Fruit fly (Drosophila melanogaster): ENCODE results near the gene CG6707.

Gene CG6707

dm6 chr3L:9888630-9889130 is 9.7 kb downstream of the CG6707 start, which contains the start of the genes Taf2 and CalpB (continued):
- TF ChIP-seq chif (GFP tag; optimal IDR thresholded peaks at IDR 0.05) = peak in 1 of 2 experiments; percentile 34
- peak; percentile 52 for TF ChIP-seq CG2202 (tag; optimal IDR thresholded peaks at IDR 0.05)
- peak; percentile 79 for TF ChIP-seq Six4 (GFP tag; optimal IDR thresholded peaks at IDR 0.05)
- peak; percentile 61 for TF ChIP-seq CG14667 (GFP tag; IDR thresholded peaks at IDR 0.05)
- TF ChIP-seq fu2 (GFP tag; optimal IDR thresholded peaks at IDR 0.05) = peak; percentile 56
- peak; percentile 85 for TF ChIP-seq Hmr (GFP tag; optimal IDR thresholded peaks at IDR 0.05)
- TF ChIP-seq Dbx (GFP tag; IDR thresholded peaks at IDR 0.05) = peak; percentile 75; the same call in 2 of the 3 replicates
- TF ChIP-seq CG4328 (GFP tag; optimal IDR thresholded peaks at IDR 0.05) = peak; percentile 66
- TF ChIP-seq CG12155 (GFP tag; optimal IDR thresholded peaks at IDR 0.05) = peak; percentile 84
- TF ChIP-seq E2f2 (GFP tag; IDR thresholded peaks at IDR 0.05) = peak; percentile 54; the same call in 1 of the 2 replicates
- peak; percentile 74 for TF ChIP-seq CG15514 (GFP tag; optimal IDR thresholded peaks at IDR 0.05)
- peak; percentile 95 for TF ChIP-seq phol (tag; optimal IDR thresholded peaks at IDR 0.05)
- TF ChIP-seq CG3065 (GFP tag; optimal IDR thresholded peaks at IDR 0.05) = no peak
- peak; percentile 25; the same call in 1 of the 3 replicates for TF ChIP-seq knrl (GFP tag; IDR thresholded peaks at IDR 0.05; ENCODE audit: partially characterized antibody)
- TF ChIP-seq CG10274 (GFP tag; optimal IDR thresholded peaks at IDR 0.05) = no peak
- TF ChIP-seq sens-2 (GFP tag; IDR thresholded peaks at IDR 0.05) = no peak
- no peak; the same call in 2 of the 3 replicates for TF ChIP-seq CG16813 (GFP tag; IDR thresholded peaks at IDR 0.05; ENCODE audit: partially characterized antibody)
- peak; percentile 97 for TF ChIP-seq CG14710 (tag; optimal IDR thresholded peaks at IDR 0.05)
- TF ChIP-seq kni (GFP tag; optimal IDR thresholded peaks at IDR 0.05) = no peak
- TF ChIP-seq Trl (optimal IDR thresholded peaks at IDR 0.05) = no peak
- TF ChIP-seq Trl (GFP tag; optimal IDR thresholded peaks at IDR 0.05) = no peak
- peak; percentile 95 for TF ChIP-seq CG7839 (tag; optimal IDR thresholded peaks at IDR 0.05)
- no peak for TF ChIP-seq dati (GFP tag; IDR thresholded peaks at IDR 0.05)
- TF ChIP-seq ro (GFP tag; IDR thresholded peaks at IDR 0.05) = peak; percentile 51; the same call in 1 of the 2 replicates
- peak; percentile 73; the same call in 1 of the 2 replicates for TF ChIP-seq CG17328 (GFP tag; IDR thresholded peaks at IDR 0.05)
- peak; percentile 36 for TF ChIP-seq CG34376 (GFP tag; optimal IDR thresholded peaks at IDR 0.05)
- TF ChIP-seq MESR4 (GFP tag; optimal IDR thresholded peaks at IDR 0.05) = no peak
- peak; percentile 97 for TF ChIP-seq CG17385 (GFP tag; optimal IDR thresholded peaks at IDR 0.05)
- peak; percentile 85 for TF ChIP-seq CG1233 (GFP tag; optimal IDR thresholded peaks at IDR 0.05)
- TF ChIP-seq maf-S (GFP tag; optimal IDR thresholded peaks at IDR 0.05) = no peak
- no peak for TF ChIP-seq hb (GFP tag; IDR thresholded peaks at IDR 0.05; ENCODE audit: partially characterized antibody)
- TF ChIP-seq CG2129 (GFP tag; IDR thresholded peaks at IDR 0.05; ENCODE audit: partially characterized antibody) = no peak
- peak; percentile 72; the same call in 1 of the 2 replicates for TF ChIP-seq CG1024 (GFP tag; IDR thresholded peaks at IDR 0.05)
- TF ChIP-seq Blimp-1 (GFP tag; optimal IDR thresholded peaks at IDR 0.05) = peak; percentile 87
- TF ChIP-seq CG8478 (optimal IDR thresholded peaks at IDR 0.05) = no peak
- no peak for TF ChIP-seq CG10321 (GFP tag; IDR thresholded peaks at IDR 0.05)
- TF ChIP-seq zf30C (GFP tag; optimal IDR thresholded peaks at IDR 0.05) = no peak
- TF ChIP-seq CG4730 (GFP tag; IDR thresholded peaks at IDR 0.05) = peak; percentile 72
- 0 out of 3 replicates have a peak, but pooled peaks have one; percentile 28 for TF ChIP-seq Optix (GFP tag; IDR thresholded peaks at IDR 0.05)
- no peak for TF ChIP-seq eve (GFP tag; optimal IDR thresholded peaks at IDR 0.05)
- TF ChIP-seq Abd-B (GFP tag; optimal IDR thresholded peaks at IDR 0.05) = peak; percentile 88
- peak; percentile 94 for TF ChIP-seq CG12391 (tag; optimal IDR thresholded peaks at IDR 0.05)
- TF ChIP-seq Side (GFP tag; optimal IDR thresholded peaks at IDR 0.05) = no peak
- peak; percentile 58 for TF ChIP-seq Chrac-16 (GFP tag; optimal IDR thresholded peaks at IDR 0.05)
- peak; percentile 87 for TF ChIP-seq sqz (GFP tag; optimal IDR thresholded peaks at IDR 0.05)
- TF ChIP-seq unpg (GFP tag; optimal IDR thresholded peaks at IDR 0.05) = peak; percentile 86
- TF ChIP-seq bab2 (GFP tag; optimal IDR thresholded peaks at IDR 0.05) = peak; percentile 29
- TF ChIP-seq tap (tag; optimal IDR thresholded peaks at IDR 0.05) = peak; percentile 94
- TF ChIP-seq NfI (GFP tag; optimal IDR thresholded peaks at IDR 0.05) = peak; percentile 73
- peak; percentile 37 for TF ChIP-seq CG9797 (GFP tag; optimal IDR thresholded peaks at IDR 0.05)

Data from whole organism, embryonic.